Worm (Caenorhabditis elegans): ENCODE measurements around the gene T24B8.7.

DNA sequence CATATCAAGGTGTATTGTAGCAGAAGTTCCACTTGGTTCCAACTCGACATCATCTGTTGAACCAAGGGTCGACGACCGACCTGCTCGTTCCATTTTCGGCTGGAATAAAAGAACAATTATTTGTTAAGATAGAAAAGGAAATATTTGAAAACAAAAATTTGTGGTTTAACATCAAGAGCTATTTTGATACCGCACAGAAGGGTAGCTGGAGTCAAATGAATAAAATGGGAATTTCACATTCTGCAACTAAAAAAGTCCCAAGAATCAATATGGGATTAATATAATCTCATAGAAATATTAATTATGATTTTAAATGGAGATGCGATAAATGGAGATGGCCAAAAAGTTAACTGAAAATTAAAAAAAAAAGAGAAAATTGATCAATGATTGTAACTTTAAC is 45.0 kb upstream of the T24B8.7 start, which contains the start of gene clh-5:
- no peak for TF ChIP-seq cog-1 (tag; optimal IDR thresholded peaks at IDR 0.05)
- no peak for TF ChIP-seq ref-1 (GFP tag; conservative IDR thresholded peaks at IDR 0.05)
- no peak for TF ChIP-seq med-1 (GFP tag; optimal IDR thresholded peaks at IDR 0.05; ENCODE audit: insufficient read depth)
- TF ChIP-seq ztf-29 (GFP tag; IDR thresholded peaks at IDR 0.05), result no peak
